Worm (Caenorhabditis elegans): Measurements from ENCODE around the gene hsp-4.

DNA sequence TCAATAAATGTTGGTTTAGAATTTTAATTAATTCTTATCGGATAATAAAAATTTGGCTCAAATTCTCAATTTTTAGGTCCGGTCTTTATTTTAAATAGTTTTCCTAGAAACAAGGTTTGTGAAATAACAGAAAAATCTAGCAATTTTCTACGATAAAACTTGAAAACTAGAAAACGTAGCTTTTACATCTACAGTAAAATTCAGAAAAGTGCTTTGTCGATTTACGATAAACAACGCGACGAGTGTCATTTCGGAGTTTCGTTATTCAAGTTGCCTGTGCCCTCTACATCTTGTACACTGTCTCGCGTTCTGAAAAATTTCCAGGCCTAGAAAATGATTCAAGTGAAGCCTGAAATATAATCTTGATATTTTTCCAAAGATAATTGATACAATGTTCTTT is 4.3 kb upstream of the hsp-4 start:
- TF ChIP-seq ref-1 (GFP tag; conservative IDR thresholded peaks at IDR 0.05) (no peak), flt-1 (GFP tag; IDR thresholded peaks at IDR 0.05) (no peak)

All from whole organism, midembryonic.